Fruit fly (Drosophila melanogaster) S2 (cell line): ENCODE results near the gene Sys1.

Experiments used
- CG8478 ChIP-seq: fragments of >200 bp; optimal IDR thresholded peaks from 2 replicates; lab custom pipeline; 2018
- CTCF ChIP-seq, 2 experiments: fragments of >200 bp; optimal IDR thresholded peaks; 2 replicates each; lab custom pipeline; 2018

The Sys1 gene

DNA sequence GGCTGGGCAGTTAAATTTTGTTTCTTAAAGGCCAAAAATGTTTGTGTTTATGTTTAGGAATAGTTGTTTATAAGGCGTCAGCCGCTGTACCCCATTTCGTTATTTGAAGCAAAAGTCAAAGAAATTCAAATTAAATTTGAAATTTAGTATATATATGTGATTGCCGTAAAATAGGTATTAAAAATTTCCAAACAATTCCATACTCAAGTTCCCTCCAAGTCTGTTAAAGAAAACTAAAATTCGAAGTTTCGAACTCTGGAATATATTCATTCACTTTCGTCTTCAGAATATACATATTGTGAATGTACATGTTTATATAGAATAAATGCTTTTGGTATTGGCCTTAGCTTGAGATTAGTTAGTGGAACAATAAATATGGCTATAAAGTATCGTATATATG, 8.0 kb downstream of the Sys1 start, which contains the start of gene bel:
TSS of gene bel (minus strand) at position 101 of the 400 bp plus-strand sequence.
- TF ChIP-seq CG8478 (lab: Kevin White, UChicago) (no peak), CTCF (optimal IDR thresholded peaks at IDR 0.05; lab: Kevin White, UChicago) (no peak)

DNA sequence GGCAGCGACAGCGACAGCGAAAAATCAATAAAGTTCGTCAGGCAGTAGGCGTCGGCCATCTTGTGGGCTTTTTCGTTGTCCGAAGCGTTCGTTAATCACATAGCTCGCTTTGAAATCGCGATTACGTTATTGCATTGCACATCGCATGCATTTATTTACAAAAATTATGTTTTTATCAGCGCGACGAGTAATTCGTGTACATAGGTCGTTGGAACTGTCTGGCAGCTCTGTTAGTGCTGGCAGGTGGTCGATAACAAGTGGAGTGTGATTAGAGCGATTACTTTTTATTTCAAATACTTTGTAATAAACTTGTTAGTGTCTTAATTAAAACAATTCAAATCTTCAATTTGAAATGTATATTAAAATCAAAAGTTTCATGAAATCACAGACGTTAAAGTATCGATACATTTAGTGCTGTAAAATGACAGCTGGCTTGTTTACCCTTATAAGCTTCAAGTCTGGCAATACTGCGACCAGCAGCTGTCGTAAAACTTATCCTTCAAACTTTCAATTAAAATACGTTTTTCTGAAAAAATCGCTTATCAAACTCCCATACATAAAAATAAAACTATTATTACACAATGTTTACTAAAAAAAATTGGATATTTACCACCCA, 11.2 kb downstream of the Sys1 start, which contains the start of gene CG8032:
TSS of gene CG8032 (plus strand) at position 448 of the 616 bp plus-strand sequence.
- TF ChIP-seq CTCF (optimal IDR thresholded peaks at IDR 0.05; lab: Kevin White, UChicago): no peak
- TF ChIP-seq CG8478 (lab: Kevin White, UChicago): no peak

DNA sequence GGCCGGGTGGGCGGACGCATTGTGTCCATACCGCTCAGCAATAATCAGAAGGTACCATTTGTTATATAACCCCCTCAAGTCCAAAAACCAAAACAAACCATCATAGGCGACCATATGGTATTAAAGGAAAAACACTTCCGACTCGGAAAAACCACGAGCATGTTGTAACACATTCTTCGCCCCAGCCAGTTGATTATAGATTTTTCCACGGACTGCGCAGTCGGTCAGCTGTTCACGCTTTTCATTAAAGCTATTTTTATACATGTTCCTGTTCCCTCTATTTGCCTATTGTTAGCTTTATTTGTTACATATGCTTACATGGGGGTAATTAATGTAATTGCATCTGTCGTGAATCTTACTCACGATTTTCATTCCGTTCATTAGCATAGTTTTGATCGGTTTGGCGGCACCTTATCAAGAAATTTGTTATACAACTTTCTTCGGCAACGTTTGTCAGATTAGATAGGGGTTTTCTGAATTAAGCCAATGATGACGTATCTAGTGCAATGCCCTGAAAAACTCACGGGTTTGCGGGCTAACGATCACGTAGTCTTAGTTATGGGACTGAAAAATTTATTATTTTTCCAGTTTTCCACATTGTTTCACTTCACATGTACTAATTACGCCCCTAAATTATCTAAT, 12.2 kb downstream of the Sys1 start:
- no peak for TF ChIP-seq CTCF (optimal IDR thresholded peaks at IDR 0.05; lab: Kevin White, UChicago)
- TF ChIP-seq CG8478 (lab: Kevin White, UChicago): no peak

- TF ChIP-seq CG8478 (lab: Kevin White, UChicago): no peak
Measured at dm6 chr3R:8667568-8667967, 14.9 kb downstream of the Sys1 start, which contains the start of gene CG8036. Gene CG8036 (plus strand): TSS chr3R:8667868.

- TF ChIP-seq CG8478 (lab: Kevin White, UChicago) (no peak), CTCF (optimal IDR thresholded peaks at IDR 0.05; lab: Kevin White, UChicago) (no peak)
Measured at dm6 chr3R:8668024-8668856, 15.6 kb downstream of the Sys1 start.

DNA sequence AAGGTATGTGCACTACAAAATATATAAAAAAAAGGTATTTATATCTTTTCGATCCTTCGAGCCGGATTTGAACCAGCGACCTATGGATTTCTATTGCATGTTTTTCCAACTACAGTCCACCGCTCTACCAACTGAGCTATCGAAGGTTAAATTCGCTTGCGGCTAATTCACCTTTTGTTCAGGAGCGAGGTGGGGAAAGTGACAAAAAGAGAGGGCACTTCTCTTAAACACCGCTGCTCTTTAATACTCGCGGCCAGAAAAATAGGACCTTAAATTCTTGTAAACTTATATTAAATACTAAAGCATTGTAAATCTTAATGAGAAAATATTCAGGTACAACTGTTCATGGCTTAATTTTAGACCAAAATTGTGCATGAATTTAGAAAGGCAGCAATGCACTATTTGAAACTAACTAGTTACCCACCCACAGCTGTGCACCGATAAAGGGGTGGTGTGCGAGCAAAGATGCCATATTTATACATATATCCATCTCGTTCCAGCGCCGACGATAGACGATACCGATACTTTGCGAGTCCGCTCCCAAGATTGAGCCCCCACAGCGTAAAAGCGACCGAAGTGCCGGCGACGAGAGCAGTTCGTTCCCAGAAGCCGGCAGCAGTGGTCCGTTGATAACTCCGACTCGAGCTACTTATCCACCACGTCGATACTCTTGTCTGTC, 16.5 kb downstream of the Sys1 start:
- TF ChIP-seq CG8478 (lab: Kevin White, UChicago): no peak
- TF ChIP-seq CTCF (optimal IDR thresholded peaks at IDR 0.05; lab: Kevin White, UChicago): no peak

- TF ChIP-seq CG8478 (lab: Kevin White, UChicago): no peak
- TF ChIP-seq CTCF (optimal IDR thresholded peaks at IDR 0.05; lab: Kevin White, UChicago): no peak
Measured at dm6 chr3R:8669900-8670528, 17.4 kb downstream of the Sys1 start.

DNA sequence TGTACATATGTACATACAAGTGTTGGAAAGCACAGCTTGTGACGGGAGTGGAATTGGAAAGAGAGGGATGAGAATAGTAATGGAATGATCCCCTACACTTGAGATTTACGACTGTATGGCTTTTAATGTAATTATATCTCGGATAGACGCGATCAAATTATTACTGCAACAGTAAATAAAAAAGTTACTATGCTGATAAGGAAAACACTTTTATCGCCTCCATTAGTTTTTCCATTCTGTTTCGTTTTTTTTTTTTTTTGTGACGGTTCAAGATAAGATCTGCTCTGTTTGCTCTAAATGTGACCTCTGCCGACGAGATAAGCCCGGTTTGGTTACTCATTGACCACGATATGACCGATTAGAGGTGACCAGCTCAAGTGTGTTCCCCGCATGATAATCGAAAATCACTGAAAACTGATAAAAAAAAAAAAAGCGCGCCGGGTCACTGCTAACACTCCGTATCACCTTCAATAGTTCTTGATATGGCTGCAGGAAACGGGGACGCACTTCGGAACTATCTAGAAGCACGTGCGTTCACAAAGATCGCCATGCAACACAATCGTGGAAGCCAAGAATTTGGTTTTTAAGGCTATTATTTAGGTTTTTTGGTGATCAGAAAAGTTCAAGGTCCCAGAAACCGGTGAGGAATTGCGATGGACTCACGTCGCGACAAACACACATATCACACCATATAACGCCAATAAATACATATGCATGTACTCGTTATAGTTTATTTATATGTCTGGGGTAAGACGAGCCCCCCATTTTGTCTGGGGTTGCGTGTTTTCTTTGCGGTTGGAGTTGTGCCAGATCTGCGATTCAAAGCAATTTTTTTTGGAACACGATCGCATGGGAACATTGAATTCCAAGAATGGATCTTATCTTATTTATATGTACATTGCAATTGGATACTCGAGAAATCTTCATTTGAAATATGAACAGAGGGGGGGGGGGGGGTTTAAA, 18.2 kb downstream of the Sys1 start, which contains the start of gene p:
TSS of gene p (minus strand) at position 156 of the 963 bp plus-strand sequence.
- TF ChIP-seq CG8478 (lab: Kevin White, UChicago) (no peak), CTCF (optimal IDR thresholded peaks at IDR 0.05; lab: Kevin White, UChicago) (no peak)

DNA sequence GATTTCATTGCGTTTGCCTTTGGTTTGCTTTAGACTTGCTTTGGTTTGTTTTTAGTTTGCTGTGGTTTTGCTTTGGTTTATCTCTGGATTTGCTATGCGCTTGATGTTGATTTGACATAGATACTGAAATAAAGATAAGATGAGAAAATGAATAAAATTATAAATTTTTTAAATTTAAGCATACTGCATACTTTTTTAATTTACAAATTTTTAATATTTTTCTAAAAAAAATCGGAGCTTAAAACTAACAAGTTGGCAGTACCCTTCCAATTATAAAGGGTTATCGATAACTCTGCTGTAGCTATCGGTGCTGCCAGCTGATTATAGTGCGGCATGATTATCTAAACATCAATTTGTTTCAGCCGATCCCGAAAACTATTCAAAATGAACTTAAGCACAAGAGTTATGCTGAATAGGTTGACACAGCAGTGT, 21.2 kb downstream of the Sys1 start, which contains the start of gene mRpL19:
TSS of gene mRpL19 (plus strand) at position 307 of the 432 bp plus-strand sequence.
- no peak for TF ChIP-seq CTCF (optimal IDR thresholded peaks at IDR 0.05; lab: Kevin White, UChicago)
- TF ChIP-seq CG8478 (lab: Kevin White, UChicago): no peak

- TF ChIP-seq CTCF (optimal IDR thresholded peaks at IDR 0.05; lab: Kevin White, UChicago) (no peak), CG8478 (lab: Kevin White, UChicago) (no peak)
Measured at dm6 chr3R:8676560-8677000, 24.0 kb downstream of the Sys1 start, which contains the start of the genes Unc50, CG11755 and CG8043. Gene Unc50 (minus strand): TSS chr3R:8676613. Gene CG11755 (plus strand): TSS chr3R:8676915. Gene CG8043 (plus strand): TSS chr3R:8676915.

- TF ChIP-seq CG8478 (lab: Kevin White, UChicago): no peak
- TF ChIP-seq CTCF (optimal IDR thresholded peaks at IDR 0.05; lab: Kevin White, UChicago): no peak
Measured at dm6 chr3R:8679934-8680333, 27.3 kb downstream of the Sys1 start, which contains the start of gene CG33325. Gene CG33325 (minus strand): TSS chr3R:8680034.

dm6 chr3R:8680611-8681010, 28.0 kb downstream of the Sys1 start:
- no peak for TF ChIP-seq CG8478 (lab: Kevin White, UChicago)
- TF ChIP-seq CTCF (optimal IDR thresholded peaks at IDR 0.05; lab: Kevin White, UChicago): no peak
